Fruit fly (Drosophila melanogaster) whole organism, prepupa: ENCODE measurements around the gene CG10336.

Experiments
- CG16779 ChIP-seq: fragments of 200-800 bp; sonication (Bioruptor generic); optimal IDR thresholded peaks from 3 replicates; lab custom pipeline; 2017; ENCODE audit warnings: missing biosample characterization, mild to moderate bottlenecking, missing genetic modification characterization
- CG3032 ChIP-seq: fragments of 200-800 bp; optimal IDR thresholded peaks from 2 replicates; lab custom pipeline; 2019; ENCODE audit warnings: missing biosample characterization, mild to moderate bottlenecking, missing genetic modification characterization, moderate library complexity
- Eip75B ChIP-seq: fragments of 200-800 bp; sonication (Bioruptor generic); optimal IDR thresholded peaks from 3 replicates; lab custom pipeline; 2016; ENCODE audit warnings: missing biosample characterization, missing genetic modification characterization
- Eip78C ChIP-seq: fragments of 200-800 bp; sonication (Bioruptor generic); peaks from one replicate; lab custom pipeline; 2016; ENCODE audit warnings: missing biosample characterization, missing genetic modification characterization
- Hr4 ChIP-seq: fragments of 200-800 bp; sonication (Bioruptor generic); optimal IDR thresholded peaks from 3 replicates; lab custom pipeline; 2016; ENCODE audit warnings: missing biosample characterization, missing genetic modification characterization
- OdsH ChIP-seq: fragments of 200-800 bp; sonication (Bioruptor generic); optimal IDR thresholded peaks from 3 replicates; lab custom pipeline; 2016; ENCODE audit warnings: missing biosample characterization, missing genetic modification characterization
- Sox102F ChIP-seq: fragments of 200-800 bp; sonication (Bioruptor generic); optimal IDR thresholded peaks from 2 replicates; lab custom pipeline; 2016; ENCODE audit warnings: missing biosample characterization, mild to moderate bottlenecking, missing genetic modification characterization
- esn ChIP-seq: fragments of 200-800 bp; sonication (Bioruptor generic); optimal IDR thresholded peaks from 2 replicates; lab custom pipeline; 2016; ENCODE audit warnings: missing biosample characterization, mild to moderate bottlenecking, missing genetic modification characterization, moderate library complexity
- ss ChIP-seq, 2 experiments: fragments of 200-800 bp; sonication (Bioruptor generic); optimal IDR thresholded peaks; 2 replicates in 1 of 2; 3 replicates in 1 of 2; lab custom pipeline; 2017 to 2018; ENCODE audit warnings: mild to moderate bottlenecking in 2 of 2, missing biosample characterization in 2 of 2, missing genetic modification characterization in 2 of 2, moderate library complexity in 1 of 2

- TF ChIP-seq esn (GFP tag; lab: Kevin White, UChicago) (no peak), CG3032 (tag; lab: Kevin White, UChicago) (no peak), CG16779 (no peak), ss (GFP tag; optimal IDR thresholded peaks at IDR 0.05; lab: Kevin White, UChicago) (no peak), OdsH (GFP tag; lab: Kevin White, UChicago) (no peak), Sox102F (GFP tag; lab: Kevin White, UChicago) (no peak), Hr4 (GFP tag; lab: Kevin White, UChicago) (peak; percentile 25), Eip78C (GFP tag; lab: Kevin White, UChicago) (no peak), Eip75B (GFP tag; lab: Kevin White, UChicago) (no peak)
Observed at dm6 chr2L:18727986-18728385, 38.7 kb downstream of the CG10336 start.
